Worm (Caenorhabditis elegans) whole organism, late embryonic: ENCODE measurements around the gene odr-8.

ENCODE experiments used
- F13H6.1 ChIP-seq: sonication (generic microtip); optimal IDR thresholded peaks from 2 replicates; lab custom pipeline; 2016; ENCODE audit warnings: missing genetic modification characterization, missing compliant biosample characterization
- K09A11.1 ChIP-seq: sonication (generic microtip); optimal IDR thresholded peaks from 2 replicates; lab custom pipeline; 2017; ENCODE audit warnings: antibody characterized with exemption, mild to moderate bottlenecking, missing genetic modification characterization, missing compliant biosample characterization; ENCODE audit not compliant: insufficient read depth
- ceh-18 ChIP-seq: sonication (generic microtip); optimal IDR thresholded peaks from 2 replicates; lab custom pipeline; 2016; ENCODE audit warnings: missing genetic modification characterization, missing compliant biosample characterization
- ceh-19 ChIP-seq: fragments of 200-800 bp; sonication (Bioruptor generic); optimal IDR thresholded peaks from 2 replicates; lab custom pipeline; 2018; ENCODE audit warnings: mild to moderate bottlenecking, missing genetic modification characterization, missing compliant biosample characterization
- ceh-31 ChIP-seq: sonication (generic microtip); optimal IDR thresholded peaks from 2 replicates; lab custom pipeline; 2016; ENCODE audit warnings: missing genetic modification characterization, missing compliant biosample characterization
- ets-4 ChIP-seq: sonication (generic microtip); optimal IDR thresholded peaks from 2 replicates; lab custom pipeline; 2016; ENCODE audit warnings: missing genetic modification characterization, missing compliant biosample characterization
- lin-11 ChIP-seq: fragments of 200-800 bp; sonication (Bioruptor generic); optimal IDR thresholded peaks from 2 replicates; lab custom pipeline; 2018; ENCODE audit warnings: mild to moderate bottlenecking, missing genetic modification characterization, missing compliant biosample characterization
- nhr-11 ChIP-seq: fragments of 150-350 bp; optimal IDR thresholded peaks from 2 replicates; lab custom pipeline; 2014; ENCODE audit warnings: missing biosample characterization, missing genetic modification characterization
- rnt-1 ChIP-seq: sonication (generic microtip); optimal IDR thresholded peaks from 2 replicates; lab custom pipeline; 2016; ENCODE audit warnings: missing genetic modification characterization, missing compliant biosample characterization
- sox-4 ChIP-seq: sonication (generic microtip); optimal IDR thresholded peaks from 2 replicates; lab custom pipeline; 2017; ENCODE audit warnings: mild to moderate bottlenecking, missing genetic modification characterization, inconsistent platforms, missing compliant biosample characterization
- tbx-2 ChIP-seq: sonication (generic microtip); optimal IDR thresholded peaks from 2 replicates; lab custom pipeline; 2016; ENCODE audit warnings: missing genetic modification characterization, missing compliant biosample characterization
- unc-86 ChIP-seq: sonication (generic microtip); optimal IDR thresholded peaks from 2 replicates; lab custom pipeline; 2016; ENCODE audit warnings: missing genetic modification characterization, missing compliant biosample characterization

DNA sequence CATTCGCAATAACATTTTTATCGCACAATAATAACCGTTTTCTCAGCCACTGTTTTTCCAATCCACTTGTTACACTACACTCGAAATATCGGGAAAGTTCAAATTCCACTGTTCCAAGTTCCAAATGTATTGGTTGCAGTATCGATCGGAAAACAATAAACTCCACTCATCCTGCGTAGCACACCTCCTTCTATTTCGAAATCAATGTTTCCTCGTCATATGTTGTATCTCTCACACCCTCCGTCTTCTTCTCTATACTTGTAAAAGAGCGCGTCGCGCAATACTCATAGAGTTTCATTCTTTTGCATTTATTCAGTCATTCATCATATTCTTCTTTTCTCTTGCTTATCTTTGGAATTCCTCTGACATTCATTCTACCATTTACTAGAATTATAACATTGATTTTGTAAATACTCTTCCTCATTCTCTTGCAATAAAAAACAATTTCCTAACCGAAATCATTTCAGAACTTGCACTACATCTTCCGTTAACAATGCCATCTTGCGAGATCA, 18.8 kb upstream of the odr-8 start, which contains the start of gene sup-36:
- TF ChIP-seq nhr-11 (tag; lab: Kevin White, UChicago) (no peak), K09A11.1 (tag; lab: Kevin White, UChicago) (no peak), tbx-2 (tag; lab: Kevin White, UChicago) (no peak), F13H6.1 (tag; lab: Kevin White, UChicago) (no peak), ets-4 (tag; lab: Kevin White, UChicago) (no peak), sox-4 (tag; lab: Kevin White, UChicago) (no peak), rnt-1 (tag; lab: Kevin White, UChicago) (no peak), ceh-19 (GFP tag; lab: Kevin White, UChicago) (no peak), ceh-31 (tag; lab: Kevin White, UChicago) (no peak), lin-11 (no peak), unc-86 (tag; lab: Kevin White, UChicago) (no peak), ceh-18 (tag; lab: Kevin White, UChicago) (no peak)
